Fruit fly (Drosophila melanogaster) whole organism, prepupa: ENCODE results near the gene CG15480.

ENCODE experiments used
- CG10631 ChIP-seq: fragments of 200-800 bp; sonication (Bioruptor generic); optimal IDR thresholded peaks from 2 replicates; lab custom pipeline; 2016; ENCODE audit warnings: missing biosample characterization, missing genetic modification characterization
- CG10669 ChIP-seq: fragments of 200-800 bp; sonication (Bioruptor generic); optimal IDR thresholded peaks from 3 replicates; lab custom pipeline; 2018; ENCODE audit warnings: missing biosample characterization, mild to moderate bottlenecking, missing genetic modification characterization, moderate library complexity
- CG11294 ChIP-seq: fragments of 200-800 bp; sonication (Bioruptor generic); IDR thresholded peaks from 2 replicates; pipeline ENCODE4 v1.3.6; 2022; ENCODE audit warnings: missing biosample characterization, missing genetic modification characterization
- CG11762 ChIP-seq: fragments of 200-800 bp; sonication (Bioruptor generic); optimal IDR thresholded peaks from 3 replicates; lab custom pipeline; 2016; ENCODE audit warnings: missing biosample characterization, missing genetic modification characterization; ENCODE audit not compliant: insufficient read depth
- CG11902 ChIP-seq: fragments of 200-800 bp; sonication (Bioruptor generic); optimal IDR thresholded peaks from 3 replicates; lab custom pipeline; 2016; ENCODE audit warnings: missing biosample characterization, missing genetic modification characterization
- CG1621 ChIP-seq: fragments of 200-800 bp; sonication (Bioruptor generic); optimal IDR thresholded peaks from 3 replicates; lab custom pipeline; 2018; ENCODE audit warnings: missing biosample characterization, mild to moderate bottlenecking, missing genetic modification characterization
- CG16779 ChIP-seq: fragments of 200-800 bp; sonication (Bioruptor generic); optimal IDR thresholded peaks from 3 replicates; lab custom pipeline; 2017; ENCODE audit warnings: missing biosample characterization, mild to moderate bottlenecking, missing genetic modification characterization
- CG3032 ChIP-seq: fragments of 200-800 bp; optimal IDR thresholded peaks from 2 replicates; lab custom pipeline; 2019; ENCODE audit warnings: missing biosample characterization, mild to moderate bottlenecking, missing genetic modification characterization, moderate library complexity
- CG31627 ChIP-seq: fragments of 200-800 bp; sonication (Bioruptor generic); optimal IDR thresholded peaks from 3 replicates; lab custom pipeline; 2016; ENCODE audit warnings: missing biosample characterization, missing genetic modification characterization
- CG32006 ChIP-seq: fragments of 200-800 bp; sonication (Bioruptor generic); optimal IDR thresholded peaks from 3 replicates; lab custom pipeline; 2017; ENCODE audit warnings: missing biosample characterization, mild to moderate bottlenecking, missing genetic modification characterization
- CG3919 ChIP-seq: fragments of 200-800 bp; sonication (Bioruptor generic); optimal IDR thresholded peaks from 3 replicates; lab custom pipeline; 2016; ENCODE audit warnings: missing biosample characterization, missing genetic modification characterization
- CG6163 ChIP-seq: fragments of 200-800 bp; sonication (Bioruptor generic); IDR thresholded peaks from 3 replicates; pipeline ENCODE4 v1.3.6; 2022; ENCODE audit warnings: missing biosample characterization, missing genetic modification characterization
- CG6276 ChIP-seq: fragments of 200-800 bp; sonication (Bioruptor generic); optimal IDR thresholded peaks from 2 replicates; lab custom pipeline; 2017; ENCODE audit warnings: missing biosample characterization, mild to moderate bottlenecking, missing genetic modification characterization
- CG6792 ChIP-seq: fragments of 200-800 bp; sonication (Bioruptor generic); optimal IDR thresholded peaks from 3 replicates; lab custom pipeline; 2016; ENCODE audit warnings: missing biosample characterization, missing genetic modification characterization
- CG6808 ChIP-seq: fragments of 200-800 bp; sonication (Bioruptor generic); optimal IDR thresholded peaks from 3 replicates; lab custom pipeline; 2017; ENCODE audit warnings: missing biosample characterization, missing genetic modification characterization, mild to moderate bottlenecking, moderate library complexity, missing genetic modification reagents
- CG6854 ChIP-seq: fragments of 200-800 bp; sonication (Bioruptor generic); optimal IDR thresholded peaks from 2 replicates; lab custom pipeline; 2017; ENCODE audit warnings: missing biosample characterization, mild to moderate bottlenecking, missing genetic modification characterization
- CG7368 ChIP-seq: fragments of 200-800 bp; sonication (Bioruptor generic); optimal IDR thresholded peaks from 3 replicates; lab custom pipeline; 2016; ENCODE audit warnings: missing biosample characterization, missing genetic modification characterization
- CG8119 ChIP-seq: fragments of 200-800 bp; sonication (Bioruptor generic); IDR thresholded peaks from 3 replicates; pipeline ENCODE4 v1.3.6; 2022; ENCODE audit warnings: missing biosample characterization, missing genetic modification characterization
- CG8319 ChIP-seq: fragments of 200-800 bp; sonication (Bioruptor generic); optimal IDR thresholded peaks from 3 replicates; lab custom pipeline; 2016; ENCODE audit warnings: missing biosample characterization, missing genetic modification characterization
- CG8632 ChIP-seq: fragments of 200-800 bp; sonication (Bioruptor generic); optimal IDR thresholded peaks from 3 replicates; lab custom pipeline; 2016; ENCODE audit warnings: missing biosample characterization, missing genetic modification characterization
- Eip75B ChIP-seq: fragments of 200-800 bp; sonication (Bioruptor generic); optimal IDR thresholded peaks from 3 replicates; lab custom pipeline; 2016; ENCODE audit warnings: missing biosample characterization, missing genetic modification characterization
- Eip78C ChIP-seq: fragments of 200-800 bp; sonication (Bioruptor generic); peaks from one replicate; lab custom pipeline; 2016; ENCODE audit warnings: missing biosample characterization, missing genetic modification characterization
- Eip93F ChIP-seq: fragments of 200-800 bp; sonication (Bioruptor generic); optimal IDR thresholded peaks from 2 replicates; lab custom pipeline; 2016; ENCODE audit warnings: missing biosample characterization, mild to moderate bottlenecking, missing genetic modification characterization
- Ets21C ChIP-seq: fragments of 200-800 bp; sonication (Bioruptor generic); optimal IDR thresholded peaks from 3 replicates; lab custom pipeline; 2016; ENCODE audit warnings: missing biosample characterization, missing genetic modification characterization
- Ets96B ChIP-seq: fragments of 200-800 bp; optimal IDR thresholded peaks from 2 replicates; lab custom pipeline; 2019; ENCODE audit warnings: missing biosample characterization, mild to moderate bottlenecking, missing genetic modification characterization, moderate library complexity
- Gug ChIP-seq: fragments of 200-800 bp; sonication (Bioruptor generic); IDR thresholded peaks from 2 replicates; pipeline ENCODE4 v1.3.6; 2022; ENCODE audit warnings: missing biosample characterization, missing genetic modification characterization
- Hr38 ChIP-seq: sonication (Bioruptor generic); optimal IDR thresholded peaks from 2 replicates; lab custom pipeline; 2016; ENCODE audit warnings: missing biosample characterization, missing genetic modification characterization
- Lpt ChIP-seq: fragments of 200-800 bp; sonication (Bioruptor generic); optimal IDR thresholded peaks from 3 replicates; lab custom pipeline; 2016; ENCODE audit warnings: missing biosample characterization, missing genetic modification characterization
- Met ChIP-seq: fragments of 200-800 bp; sonication (Bioruptor generic); optimal IDR thresholded peaks from 3 replicates; lab custom pipeline; 2016; ENCODE audit warnings: missing biosample characterization, missing genetic modification characterization
- Sox15 ChIP-seq: fragments of 200-800 bp; sonication (Bioruptor generic); optimal IDR thresholded peaks from 3 replicates; lab custom pipeline; 2016; ENCODE audit warnings: missing biosample characterization, missing genetic modification characterization
- cyc ChIP-seq: fragments of 200-800 bp; sonication (Bioruptor generic); optimal IDR thresholded peaks from 3 replicates; lab custom pipeline; 2016; ENCODE audit warnings: missing biosample characterization, missing genetic modification characterization
- eg ChIP-seq: fragments of 200-800 bp; sonication (Bioruptor generic); IDR thresholded peaks from 3 replicates; pipeline ENCODE4 v1.3.6; 2022; ENCODE audit warnings: missing biosample characterization, missing genetic modification characterization
- esn ChIP-seq: fragments of 200-800 bp; sonication (Bioruptor generic); optimal IDR thresholded peaks from 2 replicates; lab custom pipeline; 2016; ENCODE audit warnings: missing biosample characterization, mild to moderate bottlenecking, missing genetic modification characterization, moderate library complexity
- fd59A ChIP-seq: fragments of 200-800 bp; sonication (Bioruptor generic); optimal IDR thresholded peaks from 2 replicates; lab custom pipeline; 2017; ENCODE audit warnings: missing biosample characterization, mild to moderate bottlenecking, missing genetic modification characterization, missing genetic modification reagents
- lz ChIP-seq: fragments of 200-800 bp; sonication (Bioruptor generic); optimal IDR thresholded peaks from 3 replicates; lab custom pipeline; 2016; ENCODE audit warnings: missing biosample characterization, missing genetic modification characterization
- salr ChIP-seq, 2 experiments: fragments of 200-800 bp; sonication (Bioruptor generic); optimal IDR thresholded peaks; 3 replicates each; lab custom pipeline; 2016 to 2018; ENCODE audit warnings: missing biosample characterization in 2 of 2, missing genetic modification characterization in 2 of 2, mild to moderate bottlenecking in 1 of 2
- topi ChIP-seq: fragments of 200-800 bp; sonication (Bioruptor generic); optimal IDR thresholded peaks from 3 replicates; lab custom pipeline; 2016; ENCODE audit warnings: missing biosample characterization, missing genetic modification characterization
- vri ChIP-seq: fragments of 200-800 bp; sonication (Bioruptor generic); optimal IDR thresholded peaks from 3 replicates; lab custom pipeline; 2016; ENCODE audit warnings: missing biosample characterization, mild to moderate bottlenecking, missing genetic modification characterization

CG15480 gene

dm6 chr2L:13202960-13203436 lies 22.1 kb downstream of the CG15480 start, which contains the start of gene CG16972:
TSS of gene CG16972 (minus strand) at chr2L:13203295.
- no peak for TF ChIP-seq CG8632 (GFP tag; lab: Kevin White, UChicago)
- TF ChIP-seq CG1621, result peak; percentile 99
- TF ChIP-seq CG8119, result 0 out of 3 replicates have a peak, but pooled peaks have one; percentile 15

- TF ChIP-seq CG11762 (no peak), CG6792 (GFP tag; lab: Kevin White, UChicago) (no peak), Eip78C (GFP tag; lab: Kevin White, UChicago) (no peak), CG6276 (GFP tag; lab: Kevin White, UChicago) (no peak), Ets21C (no peak), vri (GFP tag; lab: Kevin White, UChicago) (no peak), Hr38 (GFP tag; lab: Kevin White, UChicago) (no peak), CG11294 (GFP tag; lab: Robert Waterston, UW) (no peak), CG16779 (tag; lab: Kevin White, UChicago) (no peak), CG3919 (GFP tag; lab: Kevin White, UChicago) (no peak), CG10669 (no peak), Sox15 (no peak)
- TF ChIP-seq, all 60 proteins: peak for 0
Observed at dm6 chr2L:13195822-13196221, 29.3 kb downstream of the CG15480 start.

dm6 chr2L:13191894-13192293 lies 33.2 kb downstream of the CG15480 start, which contains the start of the genes CG16974 and Edem2:
TSS of gene CG16974 (minus strand) at chr2L:13191979.
TSS of gene Edem2 (plus strand) at chr2L:13192201.
- TF ChIP-seq Gug (GFP tag; lab: Robert Waterston, UW), result 0 out of 2 replicates have a peak, but pooled peaks have one; percentile 8
- no peak for TF ChIP-seq Eip75B (GFP tag; lab: Kevin White, UChicago)
- TF ChIP-seq eg, result peak; percentile 60; the same call in 2 of the 3 replicates
- TF ChIP-seq CG6163, result peak; percentile 49; the same call in 2 of the 3 replicates
- no peak for TF ChIP-seq salr (GFP tag; optimal IDR thresholded peaks at IDR 0.05; lab: Kevin White, UChicago)
- TF ChIP-seq CG31627, result no peak
- TF ChIP-seq CG11294 (GFP tag; lab: Robert Waterston, UW), result 0 out of 2 replicates have a peak, but pooled peaks have one; percentile 30
- peak; percentile 69 for TF ChIP-seq vri (GFP tag; lab: Kevin White, UChicago)
- peak; percentile 61 for TF ChIP-seq cyc (GFP tag; lab: Kevin White, UChicago)
- TF ChIP-seq Ets21C, result peak; percentile 56
- TF ChIP-seq CG7368, result no peak
- peak; percentile 37; the same call in 1 of the 3 replicates for TF ChIP-seq CG8119
- no peak for TF ChIP-seq CG10631 (GFP tag; lab: Kevin White, UChicago)
- TF ChIP-seq CG11902 (GFP tag; lab: Kevin White, UChicago), result peak; percentile 39
- no peak for TF ChIP-seq CG6808 (GFP tag; lab: Kevin White, UChicago)
- no peak for TF ChIP-seq CG10669
- no peak for TF ChIP-seq Met (GFP tag; lab: Kevin White, UChicago)
- peak; percentile 68 for TF ChIP-seq Eip93F (GFP tag; lab: Kevin White, UChicago)
- peak; percentile 3 for TF ChIP-seq fd59A (GFP tag; lab: Kevin White, UChicago)
- peak; percentile 77 for TF ChIP-seq esn (GFP tag; lab: Kevin White, UChicago)
- TF ChIP-seq CG11762, result no peak
- peak; percentile 55 for TF ChIP-seq Sox15
- TF ChIP-seq CG32006 (GFP tag; lab: Kevin White, UChicago), result no peak
- TF ChIP-seq Ets96B, result no peak
- no peak for TF ChIP-seq topi (GFP tag; lab: Kevin White, UChicago)
- no peak for TF ChIP-seq CG8319
- TF ChIP-seq CG3919 (GFP tag; lab: Kevin White, UChicago), result no peak
- TF ChIP-seq CG6854 (GFP tag; lab: Kevin White, UChicago), result peak; percentile 17
- TF ChIP-seq lz (GFP tag; lab: Kevin White, UChicago), result no peak
- TF ChIP-seq CG3032 (tag; lab: Kevin White, UChicago), result peak; percentile 56
- TF ChIP-seq Lpt (GFP tag; lab: Kevin White, UChicago), result no peak
